4 fruit fly cellular contexts compared by ENCODE assay signal in the genomic region with DNA sequence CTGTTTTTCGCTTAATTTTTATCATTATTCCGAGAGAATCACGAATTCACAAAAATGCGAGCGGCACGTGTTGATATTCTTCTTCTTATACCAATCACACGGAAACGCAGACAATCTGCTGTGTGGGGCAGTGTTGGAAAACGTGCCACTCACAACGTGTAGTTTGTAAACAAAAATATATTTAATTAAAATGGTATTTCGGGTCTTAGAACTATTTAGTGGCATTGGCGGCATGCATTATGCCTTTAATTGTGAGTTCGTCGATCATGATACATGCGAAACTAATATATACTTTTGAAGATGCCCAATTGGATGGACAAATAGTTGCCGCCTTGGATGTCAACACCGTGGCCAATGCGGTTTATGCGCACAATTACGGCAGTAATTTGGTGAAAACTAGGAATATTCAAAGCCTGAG.
A peak's percentile ranks its signal among the peaks of the same experiment; 100 is the strongest.
TF ChIP-seq lines count a peak whose summit lies in the region.

A gene (minus strand): TSS at position 116 of the 418 bp plus-strand sequence.
A gene (plus strand): TSS at position 130 of the 418 bp plus-strand sequence.

- no peak for TF ChIP-seq CTCF in whole organism, embryonic (GFP tag; optimal IDR thresholded peaks at IDR 0.05; lab: Kevin White, UChicago)

TF ChIP-seq in whole organism, adult, 20 proteins besides CTCF, POLR2A, EP300 and RAD21:
- TF ChIP-seq CG11617 (GFP tag; optimal IDR thresholded peaks at IDR 0.05; lab: Kevin White, UChicago) (no peak), bab1 (GFP tag; optimal IDR thresholded peaks at IDR 0.05; lab: Kevin White, UChicago) (peak; percentile 1), kay (GFP tag; lab: Kevin White, UChicago; ENCODE audit: borderline replicate concordance) (no peak), pad (GFP tag; optimal IDR thresholded peaks at IDR 0.05; lab: Kevin White, UChicago) (peak; percentile 19), Crg-1 (GFP tag; optimal IDR thresholded peaks at IDR 0.05; lab: Kevin White, UChicago) (peak; percentile 28), CG7101 (tag; optimal IDR thresholded peaks at IDR 0.05; lab: Kevin White, UChicago) (peak; percentile 31), Mnt (GFP tag; optimal IDR thresholded peaks at IDR 0.05; lab: Kevin White, UChicago) (peak; percentile 99), CG12768 (GFP tag; optimal IDR thresholded peaks at IDR 0.05; lab: Kevin White, UChicago) (peak; percentile 2), cic (GFP tag; optimal IDR thresholded peaks at IDR 0.05; lab: Kevin White, UChicago) (peak; percentile 11)

TF ChIP-seq in whole organism, embryonic, 481 proteins besides CTCF, POLR2A, EP300 and RAD21 (continues in another document):
- TF ChIP-seq trem (tag; optimal IDR thresholded peaks at IDR 0.05; lab: Kevin White, UChicago) (peak; percentile 0), crp (GFP tag; optimal IDR thresholded peaks at IDR 0.05; lab: Kevin White, UChicago) (peak in 1 of 2 experiments; percentile 67), zfh2 (GFP tag; optimal IDR thresholded peaks at IDR 0.05; lab: Kevin White, UChicago) (no peak), gcm2 (GFP tag; optimal IDR thresholded peaks at IDR 0.05; lab: Kevin White, UChicago) (no peak), CG5245 (GFP tag; optimal IDR thresholded peaks at IDR 0.05; lab: Kevin White, UChicago) (no peak), nmo (GFP tag; optimal IDR thresholded peaks at IDR 0.05; lab: Kevin White, UChicago) (peak; percentile 5), CG7357 (GFP tag; IDR thresholded peaks at IDR 0.05; lab: Robert Waterston, UW) (no peak), CG3838 (GFP tag; optimal IDR thresholded peaks at IDR 0.05; lab: Kevin White, UChicago) (no peak), Hmr (GFP tag; optimal IDR thresholded peaks at IDR 0.05; lab: Kevin White, UChicago) (no peak), CG11085 (GFP tag; IDR thresholded peaks at IDR 0.05; lab: Robert Waterston, UW) (no peak), ken (GFP tag; IDR thresholded peaks at IDR 0.05; lab: Robert Waterston, UW) (no peak), fu2 (GFP tag; optimal IDR thresholded peaks at IDR 0.05; lab: Kevin White, UChicago) (peak; percentile 37), CG32772 (GFP tag; IDR thresholded peaks at IDR 0.05; lab: Robert Waterston, UW) (no peak), Sin3A (optimal IDR thresholded peaks at IDR 0.05; lab: Kevin White, UChicago) (peak; percentile 43), CG3995 (GFP tag; optimal IDR thresholded peaks at IDR 0.05; lab: Kevin White, UChicago) (no peak), CG34422 (GFP tag; IDR thresholded peaks at IDR 0.05; lab: Robert Waterston, UW) (peak; percentile 80; the same call in 1 of the 3 replicates), Xrp1 (GFP tag; IDR thresholded peaks at IDR 0.05; lab: Robert Waterston, UW) (no peak), dmrt11E (tag; optimal IDR thresholded peaks at IDR 0.05; lab: Kevin White, UChicago) (no peak), Hr51 (GFP tag; optimal IDR thresholded peaks at IDR 0.05; lab: Kevin White, UChicago) (no peak), sqz (GFP tag; optimal IDR thresholded peaks at IDR 0.05; lab: Kevin White, UChicago) (no peak), CG10267 (tag; optimal IDR thresholded peaks at IDR 0.05; lab: Kevin White, UChicago) (peak; percentile 92), ewg (GFP tag; optimal IDR thresholded peaks at IDR 0.05; lab: Kevin White, UChicago) (no peak), ap (GFP tag; IDR thresholded peaks at IDR 0.05; lab: Robert Waterston, UW) (no peak), ham (GFP tag; IDR thresholded peaks at IDR 0.05; lab: Robert Waterston, UW) (no peak), klu (GFP tag; IDR thresholded peaks at IDR 0.05; lab: Robert Waterston, UW) (no peak), B-H2 (GFP tag; optimal IDR thresholded peaks at IDR 0.05; lab: Kevin White, UChicago) (peak; percentile 52), cas (GFP tag; IDR thresholded peaks at IDR 0.05; lab: Robert Waterston, UW) (no peak)

TF ChIP-seq in whole organism, prepupa, 60 proteins besides CTCF, POLR2A, EP300 and RAD21:
- TF ChIP-seq Lpt (GFP tag; optimal IDR thresholded peaks at IDR 0.05; lab: Kevin White, UChicago), result no peak
- no peak for TF ChIP-seq OdsH (GFP tag; optimal IDR thresholded peaks at IDR 0.05; lab: Kevin White, UChicago)
- TF ChIP-seq Eip78C (GFP tag; lab: Kevin White, UChicago), result peak; percentile 60
- TF ChIP-seq CG4318 (GFP tag; optimal IDR thresholded peaks at IDR 0.05; lab: Kevin White, UChicago), result no peak
- TF ChIP-seq Eip75B (GFP tag; optimal IDR thresholded peaks at IDR 0.05; lab: Kevin White, UChicago), result no peak
- peak; percentile 21 for TF ChIP-seq esn (GFP tag; optimal IDR thresholded peaks at IDR 0.05; lab: Kevin White, UChicago)
- TF ChIP-seq fd59A (GFP tag; optimal IDR thresholded peaks at IDR 0.05; lab: Kevin White, UChicago), result no peak
- TF ChIP-seq Smox (GFP tag; optimal IDR thresholded peaks at IDR 0.05; lab: Kevin White, UChicago), result no peak
- TF ChIP-seq Ets96B (tag; optimal IDR thresholded peaks at IDR 0.05; lab: Kevin White, UChicago), result no peak
- TF ChIP-seq pdm3 (GFP tag; optimal IDR thresholded peaks at IDR 0.05; lab: Kevin White, UChicago), result no peak
- TF ChIP-seq lz (GFP tag; optimal IDR thresholded peaks at IDR 0.05; lab: Kevin White, UChicago), result peak; percentile 5
- TF ChIP-seq Sox15 (GFP tag; optimal IDR thresholded peaks at IDR 0.05; lab: Kevin White, UChicago), result no peak
- no peak for TF ChIP-seq Met (GFP tag; optimal IDR thresholded peaks at IDR 0.05; lab: Kevin White, UChicago)
- TF ChIP-seq fkh (GFP tag; optimal IDR thresholded peaks at IDR 0.05; lab: Kevin White, UChicago), result peak; percentile 28
- no peak for TF ChIP-seq CG8632 (GFP tag; optimal IDR thresholded peaks at IDR 0.05; lab: Kevin White, UChicago)
- no peak for TF ChIP-seq CG3919 (GFP tag; optimal IDR thresholded peaks at IDR 0.05; lab: Kevin White, UChicago)
- TF ChIP-seq CG9139 (GFP tag; optimal IDR thresholded peaks at IDR 0.05; lab: Kevin White, UChicago), result no peak
- TF ChIP-seq CG6808 (GFP tag; optimal IDR thresholded peaks at IDR 0.05; lab: Kevin White, UChicago), result no peak
- TF ChIP-seq eg (GFP tag; IDR thresholded peaks at IDR 0.05; lab: Robert Waterston, UW), result no peak

TF ChIP-seq in whole organism, wandering third instar larva, 38 proteins besides CTCF, POLR2A, EP300 and RAD21:
- TF ChIP-seq Myc (optimal IDR thresholded peaks at IDR 0.05; lab: Kevin White, UChicago) (peak; percentile 60), Vsx2 (GFP tag; optimal IDR thresholded peaks at IDR 0.05; lab: Kevin White, UChicago; ENCODE audit: partially characterized antibody) (no peak), woc (GFP tag; optimal IDR thresholded peaks at IDR 0.05; lab: Kevin White, UChicago) (no peak), N (GFP tag; optimal IDR thresholded peaks at IDR 0.05; lab: Kevin White, UChicago) (no peak), dl (GFP tag; optimal IDR thresholded peaks at IDR 0.05; lab: Kevin White, UChicago; ENCODE audit: insufficient read depth in 1 of 2, partially characterized antibody in 2 of 2) (no peak), CG32264 (GFP tag; optimal IDR thresholded peaks at IDR 0.05; lab: Kevin White, UChicago) (no peak), jim (GFP tag; optimal IDR thresholded peaks at IDR 0.05; lab: Kevin White, UChicago) (no peak), OdsH (GFP tag; optimal IDR thresholded peaks at IDR 0.05; lab: Kevin White, UChicago) (no peak)
